Worm (Caenorhabditis elegans) whole organism, young adult: ENCODE results near the gene srv-26.

Experiments
- C06A6.2 ChIP-seq: fragments of 200-800 bp; sonication (Bioruptor generic); conservative IDR thresholded peaks from 2 replicates; pipeline ENCODE4 v1.3.6; 2022; ENCODE audit warnings: missing genetic modification characterization, missing compliant biosample characterization
- D2030.7 ChIP-seq: fragments of 200-800 bp; sonication (Bioruptor generic); IDR thresholded peaks from 2 replicates; pipeline ENCODE4 v1.3.6; 2022; ENCODE audit warnings: missing genetic modification reagents, missing genetic modification characterization, missing compliant biosample characterization
- F10E7.11 ChIP-seq: sonication (generic microtip); optimal IDR thresholded peaks from 2 replicates; lab custom pipeline; 2017; ENCODE audit warnings: mild to moderate bottlenecking, missing genetic modification characterization, moderate library complexity, missing compliant biosample characterization
- F22D6.2 ChIP-seq: sonication (generic microtip); optimal IDR thresholded peaks from 2 replicates; lab custom pipeline; 2016; ENCODE audit warnings: mild to moderate bottlenecking, missing genetic modification characterization, missing compliant biosample characterization
- F23B12.7 ChIP-seq: sonication (generic microtip); optimal IDR thresholded peaks from 2 replicates; lab custom pipeline; 2017; ENCODE audit warnings: missing genetic modification characterization, mild to moderate bottlenecking, missing compliant biosample characterization, antibody characterized with exemption, moderate library complexity; ENCODE audit not compliant: insufficient read depth
- F33H1.4 ChIP-seq: fragments of 200-800 bp; sonication (Bioruptor generic); IDR thresholded peaks from 2 replicates; pipeline ENCODE4 v1.3.6; 2022; ENCODE audit warnings: missing genetic modification reagents, missing genetic modification characterization, missing compliant biosample characterization
- F37B4.10 ChIP-seq: fragments of 200-800 bp; sonication (Bioruptor generic); IDR thresholded peaks from 2 replicates; pipeline ENCODE4 v1.3.6; 2022; ENCODE audit warnings: missing genetic modification characterization, missing compliant biosample characterization
- F39B2.1 ChIP-seq: fragments of 200-800 bp; sonication (Bioruptor generic); IDR thresholded peaks from 2 replicates; pipeline ENCODE4 v1.3.6; 2022; ENCODE audit warnings: missing genetic modification reagents, missing genetic modification characterization, missing compliant biosample characterization
- F52B5.7 ChIP-seq: sonication (generic microtip); optimal IDR thresholded peaks from 2 replicates; lab custom pipeline; 2016; ENCODE audit warnings: mild to moderate bottlenecking, missing genetic modification characterization, missing compliant biosample characterization
- F55B11.4 ChIP-seq: sonication (generic microtip); optimal IDR thresholded peaks from 2 replicates; lab custom pipeline; 2016; ENCODE audit warnings: missing compliant biosample characterization, missing genetic modification characterization, borderline replicate concordance; ENCODE audit not compliant: insufficient read depth
- F57A8.1 ChIP-seq: fragments of 200-800 bp; sonication (Bioruptor generic); optimal IDR thresholded peaks from 2 replicates; lab custom pipeline; 2018; ENCODE audit warnings: mild to moderate bottlenecking, missing genetic modification characterization, moderate library complexity, missing compliant biosample characterization
- F57C9.4 ChIP-seq: sonication (generic microtip); optimal IDR thresholded peaks from 2 replicates; lab custom pipeline; 2017; ENCODE audit warnings: mild to moderate bottlenecking, missing genetic modification characterization, missing compliant biosample characterization
- Y67H2A.10 ChIP-seq: fragments of 200-800 bp; sonication (Bioruptor generic); conservative IDR thresholded peaks from 2 replicates; pipeline ENCODE4 v1.3.6; 2022; ENCODE audit warnings: missing genetic modification reagents, missing genetic modification characterization, missing compliant biosample characterization
- Y79H2A.3 ChIP-seq: fragments of 200-800 bp; sonication (Bioruptor generic); conservative IDR thresholded peaks from 2 replicates; pipeline ENCODE4 v1.3.6; 2022; ENCODE audit warnings: missing genetic modification reagents, missing genetic modification characterization, missing compliant biosample characterization
- Y95B8A.8 ChIP-seq: fragments of 200-800 bp; sonication (Bioruptor generic); IDR thresholded peaks from 2 replicates; pipeline ENCODE4 v1.3.6; 2022; ENCODE audit warnings: missing genetic modification reagents, missing genetic modification characterization, missing compliant biosample characterization
- akir-1 ChIP-seq: fragments of 200-800 bp; sonication (Bioruptor generic); optimal IDR thresholded peaks from 2 replicates; lab custom pipeline; 2018; ENCODE audit warnings: mild to moderate bottlenecking, missing genetic modification characterization, moderate library complexity, missing compliant biosample characterization
- ama-1 ChIP-seq, 3 experiments: fragments of 150-350 bp in 1 of 3; sonication (generic microtip) in 2 of 3; optimal IDR thresholded peaks; 2 replicates each; lab custom pipeline; 2014 to 2018; ENCODE audit warnings: missing biosample characterization in 2 of 3, missing genetic modification characterization in 2 of 3, missing genetic modification reagents in 2 of 3
- aptf-3 ChIP-seq: fragments of 200-800 bp; sonication (Bioruptor generic); IDR thresholded peaks from 2 replicates; pipeline ENCODE4 v1.3.6; 2022; ENCODE audit warnings: missing genetic modification characterization, missing compliant biosample characterization
- atf-7 ChIP-seq: sonication (generic microtip); optimal IDR thresholded peaks from 2 replicates; lab custom pipeline; 2017; ENCODE audit warnings: mild to moderate bottlenecking, missing genetic modification characterization, missing compliant biosample characterization
- athp-1 ChIP-seq: sonication (generic microtip); optimal IDR thresholded peaks from 2 replicates; lab custom pipeline; 2017; ENCODE audit warnings: mild to moderate bottlenecking, missing genetic modification characterization, missing compliant biosample characterization
- cebp-1 ChIP-seq, 2 experiments: fragments of 200-800 bp in 1 of 2; sonication (Bioruptor generic) in 1 of 2; sonication (generic microtip) in 1 of 2; IDR thresholded peaks in 1 of 2; optimal IDR thresholded peaks in 1 of 2; 2 replicates each; pipeline versions ENCODE4 v1.3.6 to Lab custom; 2017 to 2022; ENCODE audit warnings: missing compliant biosample characterization in 2 of 2, missing genetic modification characterization in 2 of 2, mild to moderate bottlenecking in 1 of 2, missing genetic modification reagents in 1 of 2, moderate library complexity in 1 of 2
- cebp-2 ChIP-seq: fragments of 200-800 bp; sonication (Bioruptor generic); IDR thresholded peaks from 2 replicates; pipeline ENCODE4 v1.3.6; 2022; ENCODE audit warnings: missing genetic modification characterization, missing compliant biosample characterization
- ceh-27 ChIP-seq: fragments of 200-800 bp; sonication (Bioruptor generic); optimal IDR thresholded peaks from 2 replicates; lab custom pipeline; 2018; ENCODE audit warnings: mild to moderate bottlenecking, missing genetic modification characterization, moderate library complexity, missing compliant biosample characterization
- ceh-40 ChIP-seq: fragments of 200-800 bp; sonication (Bioruptor generic); IDR thresholded peaks from 2 replicates; pipeline ENCODE4 v1.3.6; 2022; ENCODE audit warnings: missing genetic modification characterization, missing compliant biosample characterization
- ceh-79 ChIP-seq: sonication (generic microtip); optimal IDR thresholded peaks from 2 replicates; lab custom pipeline; 2017; ENCODE audit warnings: mild to moderate bottlenecking, missing genetic modification characterization, missing compliant biosample characterization
- ceh-91 ChIP-seq: fragments of 200-800 bp; sonication (Bioruptor generic); IDR thresholded peaks from 2 replicates; pipeline ENCODE4 v1.3.6; 2022; ENCODE audit warnings: missing genetic modification reagents, missing genetic modification characterization, missing compliant biosample characterization
- chd-7 ChIP-seq: sonication (generic microtip); optimal IDR thresholded peaks from 2 replicates; lab custom pipeline; 2016; ENCODE audit warnings: mild to moderate bottlenecking, missing genetic modification characterization, moderate library complexity, missing compliant biosample characterization
- dpl-1 ChIP-seq: fragments of 150-350 bp; optimal IDR thresholded peaks from 2 replicates; lab custom pipeline; 2014; ENCODE audit warnings: missing biosample characterization, missing genetic modification reagents, missing genetic modification characterization
- fkh-3 ChIP-seq: sonication (generic microtip); optimal IDR thresholded peaks from 2 replicates; lab custom pipeline; 2016; ENCODE audit warnings: mild to moderate bottlenecking, missing genetic modification characterization, missing compliant biosample characterization
- gei-17 ChIP-seq: fragments of 200-800 bp; sonication (Bioruptor generic); optimal IDR thresholded peaks from 2 replicates; lab custom pipeline; 2018; ENCODE audit warnings: mild to moderate bottlenecking, missing genetic modification characterization, missing compliant biosample characterization
- hlh-12 ChIP-seq: sonication (generic microtip); optimal IDR thresholded peaks from 2 replicates; lab custom pipeline; 2016; ENCODE audit warnings: missing genetic modification characterization, missing compliant biosample characterization
- hlh-26 ChIP-seq: fragments of 200-800 bp; sonication (Bioruptor generic); conservative IDR thresholded peaks from 2 replicates; pipeline ENCODE4 v1.3.6; 2022; ENCODE audit warnings: missing genetic modification reagents, missing genetic modification characterization, missing compliant biosample characterization
- hmg-20 ChIP-seq: fragments of 200-800 bp; sonication (Bioruptor generic); IDR thresholded peaks from 2 replicates; pipeline ENCODE4 v1.3.6; 2022; ENCODE audit warnings: missing genetic modification reagents, missing genetic modification characterization, missing compliant biosample characterization
- hrde-1 ChIP-seq: sonication (generic microtip); optimal IDR thresholded peaks from 2 replicates; lab custom pipeline; 2016; ENCODE audit warnings: missing genetic modification characterization, mild to moderate bottlenecking, missing compliant biosample characterization, moderate library complexity, missing genotype, missing genetic modification reagents, borderline replicate concordance
- let-526 ChIP-seq: fragments of 200-800 bp; sonication (Bioruptor generic); IDR thresholded peaks from 2 replicates; pipeline ENCODE4 v1.3.6; 2022; ENCODE audit warnings: missing genetic modification reagents, missing genetic modification characterization, missing compliant biosample characterization
- lin-35 ChIP-seq, 3 experiments: fragments of 150-350 bp in 2 of 3; sonication (generic microtip) in 1 of 3; optimal IDR thresholded peaks; 2 replicates each; lab custom pipeline; 2014 to 2018; ENCODE audit warnings: missing biosample characterization in 3 of 3, missing genetic modification characterization in 3 of 3, missing genetic modification reagents in 3 of 3
- lsl-1 ChIP-seq: fragments of 200-800 bp; sonication (Bioruptor generic); optimal IDR thresholded peaks from 2 replicates; lab custom pipeline; 2018; ENCODE audit warnings: mild to moderate bottlenecking, missing genetic modification characterization, moderate library complexity, missing compliant biosample characterization
- mel-28 ChIP-seq: sonication (generic microtip); optimal IDR thresholded peaks from 2 replicates; lab custom pipeline; 2016; ENCODE audit warnings: borderline replicate concordance, mild to moderate bottlenecking, missing genetic modification characterization, missing compliant biosample characterization
- nfyb-1 ChIP-seq: fragments of 200-800 bp; sonication (Bioruptor generic); IDR thresholded peaks from 2 replicates; pipeline ENCODE4 v1.3.6; 2022; ENCODE audit warnings: missing genetic modification reagents, missing genetic modification characterization, missing compliant biosample characterization
- nhr-27 ChIP-seq: fragments of 200-800 bp; sonication (Bioruptor generic); optimal IDR thresholded peaks from 2 replicates; lab custom pipeline; 2018; ENCODE audit warnings: mild to moderate bottlenecking, missing genetic modification characterization, moderate library complexity, missing compliant biosample characterization
- pha-4 ChIP-seq: fragments of 150-350 bp; sonication (generic microtip); optimal IDR thresholded peaks from 2 replicates; lab custom pipeline; 2014; ENCODE audit warnings: missing biosample characterization, missing genetic modification reagents, missing genetic modification characterization
- rcor-1 ChIP-seq: fragments of 200-800 bp; sonication (Bioruptor generic); IDR thresholded peaks from 2 replicates; pipeline ENCODE4 v1.3.6; 2022; ENCODE audit warnings: missing genetic modification reagents, missing genetic modification characterization, missing compliant biosample characterization
- snpc-4 ChIP-seq, 5 experiments: fragments of 150-350 bp in 1 of 5; sonication (generic microtip) in 4 of 5; optimal IDR thresholded peaks; 2 replicates each; lab custom pipeline; 2014 to 2018; ENCODE audit warnings: missing genetic modification characterization in 5 of 5, missing biosample characterization in 3 of 5, antibody characterized with exemption in 2 of 5, mild to moderate bottlenecking in 2 of 5, missing compliant biosample characterization in 2 of 5, missing genotype in 2 of 5, moderate library complexity in 2 of 5, missing genetic modification reagents in 1 of 5
- sptf-2 ChIP-seq: fragments of 200-800 bp; sonication (Bioruptor generic); optimal IDR thresholded peaks from 2 replicates; lab custom pipeline; 2018; ENCODE audit warnings: mild to moderate bottlenecking, missing genetic modification characterization, missing compliant biosample characterization
- tbp1 ChIP-seq: fragments of 200-800 bp; sonication (Bioruptor generic); optimal IDR thresholded peaks from 2 replicates; lab custom pipeline; 2018; ENCODE audit warnings: mild to moderate bottlenecking, missing genetic modification characterization, missing compliant biosample characterization
- zim-3 ChIP-seq: sonication (generic microtip); optimal IDR thresholded peaks from 2 replicates; lab custom pipeline; 2017; ENCODE audit warnings: mild to moderate bottlenecking, missing genetic modification characterization, moderate library complexity, missing compliant biosample characterization
- ztf-28 ChIP-seq: fragments of 200-800 bp; sonication (Bioruptor generic); IDR thresholded peaks from 2 replicates; pipeline ENCODE4 v1.3.6; 2022; ENCODE audit warnings: missing genetic modification reagents, missing genetic modification characterization, missing compliant biosample characterization

srv-26 gene

ce11 chrIV:6325772-6326171 lies 24.1 kb upstream of the srv-26 start (continued):
- TF ChIP-seq hrde-1: no peak
- TF ChIP-seq ceh-91 (GFP tag; lab: Robert Waterston, UW): no peak
- TF ChIP-seq hlh-12: no peak
- TF ChIP-seq ama-1 (optimal IDR thresholded peaks at IDR 0.05; lab: Kevin White, UChicago): no peak
- no peak for TF ChIP-seq ama-1 (GFP tag; optimal IDR thresholded peaks at IDR 0.05; lab: Kevin White, UChicago)
- no peak; the same call in 1 of the 2 replicates for TF ChIP-seq D2030.7 (GFP tag; lab: Robert Waterston, UW)
- 0 out of 2 replicates have a peak, but pooled peaks have one; percentile 39 for TF ChIP-seq cebp-2 (GFP tag; lab: Robert Waterston, UW)
- TF ChIP-seq fkh-3: no peak
- TF ChIP-seq Y95B8A.8 (GFP tag; lab: Robert Waterston, UW): no peak
- TF ChIP-seq chd-7: peak; percentile 46
- no peak for TF ChIP-seq F37B4.10 (GFP tag; lab: Robert Waterston, UW)
- no peak for TF ChIP-seq let-526 (GFP tag; lab: Robert Waterston, UW)
- no peak for TF ChIP-seq F22D6.2 (tag; lab: Kevin White, UChicago)
- TF ChIP-seq F23B12.7 (tag; lab: Kevin White, UChicago): no peak
- TF ChIP-seq ceh-27: no peak
- TF ChIP-seq F10E7.11: peak; percentile 64
- no peak for TF ChIP-seq F57A8.1 (GFP tag; lab: Kevin White, UChicago)
- peak; percentile 49 for TF ChIP-seq snpc-4 (GFP tag; optimal IDR thresholded peaks at IDR 0.05; lab: Kevin White, UChicago)
- peak in 2 of 4 experiments; percentile 44 to 69 for TF ChIP-seq snpc-4 (tag; optimal IDR thresholded peaks at IDR 0.05; lab: Kevin White, UChicago)
- no peak for TF ChIP-seq Y67H2A.10 (GFP tag; lab: Robert Waterston, UW)
- TF ChIP-seq F39B2.1 (GFP tag; lab: Robert Waterston, UW): 0 out of 2 replicates have a peak, but pooled peaks have one; percentile 31
- no peak for TF ChIP-seq F55B11.4 (tag; lab: Kevin White, UChicago)
- TF ChIP-seq ceh-79: peak; percentile 55
- TF ChIP-seq sptf-2 (GFP tag; lab: Kevin White, UChicago): no peak
- no peak for TF ChIP-seq akir-1 (GFP tag; lab: Kevin White, UChicago)
- TF ChIP-seq nhr-27: peak; percentile 71
- peak; percentile 29 for TF ChIP-seq tbp1
- no peak for TF ChIP-seq Y79H2A.3
- no peak for TF ChIP-seq gei-17 (GFP tag; lab: Kevin White, UChicago)
- no peak for TF ChIP-seq F52B5.7 (tag; lab: Kevin White, UChicago)
- peak; percentile 30; the same call in 1 of the 2 replicates for TF ChIP-seq ceh-40 (GFP tag; lab: Robert Waterston, UW)
- no peak for TF ChIP-seq hlh-26 (GFP tag; lab: Robert Waterston, UW)
- 0 out of 2 replicates have a peak, but pooled peaks have one; percentile 66 for TF ChIP-seq aptf-3 (GFP tag; lab: Robert Waterston, UW)
- no peak for TF ChIP-seq dpl-1 (GFP tag; lab: Kevin White, UChicago)
- peak; percentile 39 for TF ChIP-seq athp-1
- TF ChIP-seq C06A6.2 (GFP tag; lab: Robert Waterston, UW): no peak
- TF ChIP-seq zim-3 (tag; lab: Kevin White, UChicago): no peak
- TF ChIP-seq F57C9.4 (tag; lab: Kevin White, UChicago): peak; percentile 67
- TF ChIP-seq lin-35 (GFP tag; optimal IDR thresholded peaks at IDR 0.05; lab: Kevin White, UChicago): no peak
- no peak for TF ChIP-seq pha-4
- TF ChIP-seq F33H1.4 (GFP tag; lab: Robert Waterston, UW): no peak
- TF ChIP-seq mel-28 (tag; lab: Kevin White, UChicago): no peak
- no peak for TF ChIP-seq hmg-20 (GFP tag; lab: Robert Waterston, UW)
- no peak for TF ChIP-seq cebp-1 (GFP tag; IDR thresholded peaks at IDR 0.05; lab: Robert Waterston, UW)
- TF ChIP-seq cebp-1 (tag; optimal IDR thresholded peaks at IDR 0.05; lab: Kevin White, UChicago): peak; percentile 18
- peak; percentile 44 for TF ChIP-seq atf-7
- peak; percentile 17 for TF ChIP-seq lsl-1 (GFP tag; lab: Kevin White, UChicago)
- no peak for TF ChIP-seq ztf-28
- TF ChIP-seq nfyb-1 (GFP tag; lab: Robert Waterston, UW): peak; percentile 58
- no peak for TF ChIP-seq rcor-1
